Worm (Caenorhabditis elegans): ENCODE results near the gene C26B2.7.

ce11 chrIV:8010521-8010920 lies 5.6 kb upstream of the C26B2.7 start:
- TF ChIP-seq pes-1 (GFP tag; IDR thresholded peaks at IDR 0.05) (no peak), tra-4 (tag; optimal IDR thresholded peaks at IDR 0.05) (no peak), ama-1 (optimal IDR thresholded peaks at IDR 0.05) (no peak), ets-7 (tag; optimal IDR thresholded peaks at IDR 0.05) (no peak), ceh-13 (GFP tag; optimal IDR thresholded peaks at IDR 0.05) (no peak), ceh-36 (tag; optimal IDR thresholded peaks at IDR 0.05) (no peak), tbx-11 (GFP tag; IDR thresholded peaks at IDR 0.05) (no peak), tbx-37 (GFP tag; conservative IDR thresholded peaks at IDR 0.05) (no peak), B0310.2 (tag; optimal IDR thresholded peaks at IDR 0.05) (no peak), aly-1 (tag; optimal IDR thresholded peaks at IDR 0.05) (no peak)

Data from whole organism, early embryonic.